Fruit fly (Drosophila melanogaster) whole organism, prepupa: ENCODE measurements around the gene CG14374.
A peak's percentile ranks its signal among the peaks of the same experiment; 100 is the strongest.

Experiments used
- CG10631 ChIP-seq: fragments of 200-800 bp; sonication (Bioruptor generic); optimal IDR thresholded peaks from 2 replicates; lab custom pipeline; 2016; ENCODE audit warnings: missing biosample characterization, missing genetic modification characterization
- CG10669 ChIP-seq: fragments of 200-800 bp; sonication (Bioruptor generic); optimal IDR thresholded peaks from 3 replicates; lab custom pipeline; 2018; ENCODE audit warnings: missing biosample characterization, mild to moderate bottlenecking, missing genetic modification characterization, moderate library complexity
- CG11762 ChIP-seq: fragments of 200-800 bp; sonication (Bioruptor generic); optimal IDR thresholded peaks from 3 replicates; lab custom pipeline; 2016; ENCODE audit warnings: missing biosample characterization, missing genetic modification characterization; ENCODE audit not compliant: insufficient read depth
- CG11902 ChIP-seq: fragments of 200-800 bp; sonication (Bioruptor generic); optimal IDR thresholded peaks from 3 replicates; lab custom pipeline; 2016; ENCODE audit warnings: missing biosample characterization, missing genetic modification characterization
- CG15336 ChIP-seq: fragments of 200-800 bp; sonication (Bioruptor generic); IDR thresholded peaks from 2 replicates; pipeline ENCODE4 v1.3.6; 2022; ENCODE audit warnings: missing biosample characterization, missing genetic modification characterization
- CG1621 ChIP-seq: fragments of 200-800 bp; sonication (Bioruptor generic); optimal IDR thresholded peaks from 3 replicates; lab custom pipeline; 2018; ENCODE audit warnings: missing biosample characterization, mild to moderate bottlenecking, missing genetic modification characterization
- CG16779 ChIP-seq: fragments of 200-800 bp; sonication (Bioruptor generic); optimal IDR thresholded peaks from 3 replicates; lab custom pipeline; 2017; ENCODE audit warnings: missing biosample characterization, mild to moderate bottlenecking, missing genetic modification characterization
- CG3032 ChIP-seq: fragments of 200-800 bp; optimal IDR thresholded peaks from 2 replicates; lab custom pipeline; 2019; ENCODE audit warnings: missing biosample characterization, mild to moderate bottlenecking, missing genetic modification characterization, moderate library complexity
- CG31627 ChIP-seq: fragments of 200-800 bp; sonication (Bioruptor generic); optimal IDR thresholded peaks from 3 replicates; lab custom pipeline; 2016; ENCODE audit warnings: missing biosample characterization, missing genetic modification characterization
- CG32006 ChIP-seq: fragments of 200-800 bp; sonication (Bioruptor generic); optimal IDR thresholded peaks from 3 replicates; lab custom pipeline; 2017; ENCODE audit warnings: missing biosample characterization, mild to moderate bottlenecking, missing genetic modification characterization
- CG3919 ChIP-seq: fragments of 200-800 bp; sonication (Bioruptor generic); optimal IDR thresholded peaks from 3 replicates; lab custom pipeline; 2016; ENCODE audit warnings: missing biosample characterization, missing genetic modification characterization
- CG6163 ChIP-seq: fragments of 200-800 bp; sonication (Bioruptor generic); IDR thresholded peaks from 3 replicates; pipeline ENCODE4 v1.3.6; 2022; ENCODE audit warnings: missing biosample characterization, missing genetic modification characterization
- CG6276 ChIP-seq: fragments of 200-800 bp; sonication (Bioruptor generic); optimal IDR thresholded peaks from 2 replicates; lab custom pipeline; 2017; ENCODE audit warnings: missing biosample characterization, mild to moderate bottlenecking, missing genetic modification characterization
- CG6792 ChIP-seq: fragments of 200-800 bp; sonication (Bioruptor generic); optimal IDR thresholded peaks from 3 replicates; lab custom pipeline; 2016; ENCODE audit warnings: missing biosample characterization, missing genetic modification characterization
- CG6808 ChIP-seq: fragments of 200-800 bp; sonication (Bioruptor generic); optimal IDR thresholded peaks from 3 replicates; lab custom pipeline; 2017; ENCODE audit warnings: missing biosample characterization, missing genetic modification characterization, mild to moderate bottlenecking, moderate library complexity, missing genetic modification reagents
- CG6854 ChIP-seq: fragments of 200-800 bp; sonication (Bioruptor generic); optimal IDR thresholded peaks from 2 replicates; lab custom pipeline; 2017; ENCODE audit warnings: missing biosample characterization, mild to moderate bottlenecking, missing genetic modification characterization
- CG8319 ChIP-seq: fragments of 200-800 bp; sonication (Bioruptor generic); optimal IDR thresholded peaks from 3 replicates; lab custom pipeline; 2016; ENCODE audit warnings: missing biosample characterization, missing genetic modification characterization
- CG8632 ChIP-seq: fragments of 200-800 bp; sonication (Bioruptor generic); optimal IDR thresholded peaks from 3 replicates; lab custom pipeline; 2016; ENCODE audit warnings: missing biosample characterization, missing genetic modification characterization
- CG9139 ChIP-seq: fragments of 200-800 bp; sonication (Bioruptor generic); optimal IDR thresholded peaks from 3 replicates; lab custom pipeline; 2017; ENCODE audit warnings: missing biosample characterization, mild to moderate bottlenecking, missing genetic modification characterization
- Eip75B ChIP-seq: fragments of 200-800 bp; sonication (Bioruptor generic); optimal IDR thresholded peaks from 3 replicates; lab custom pipeline; 2016; ENCODE audit warnings: missing biosample characterization, missing genetic modification characterization
- Eip78C ChIP-seq: fragments of 200-800 bp; sonication (Bioruptor generic); peaks from one replicate; lab custom pipeline; 2016; ENCODE audit warnings: missing biosample characterization, missing genetic modification characterization
- Eip93F ChIP-seq: fragments of 200-800 bp; sonication (Bioruptor generic); optimal IDR thresholded peaks from 2 replicates; lab custom pipeline; 2016; ENCODE audit warnings: missing biosample characterization, mild to moderate bottlenecking, missing genetic modification characterization
- Ets21C ChIP-seq: fragments of 200-800 bp; sonication (Bioruptor generic); optimal IDR thresholded peaks from 3 replicates; lab custom pipeline; 2016; ENCODE audit warnings: missing biosample characterization, missing genetic modification characterization
- Ets96B ChIP-seq: fragments of 200-800 bp; optimal IDR thresholded peaks from 2 replicates; lab custom pipeline; 2019; ENCODE audit warnings: missing biosample characterization, mild to moderate bottlenecking, missing genetic modification characterization, moderate library complexity
- Hr4 ChIP-seq: fragments of 200-800 bp; sonication (Bioruptor generic); optimal IDR thresholded peaks from 3 replicates; lab custom pipeline; 2016; ENCODE audit warnings: missing biosample characterization, missing genetic modification characterization
- Lpt ChIP-seq: fragments of 200-800 bp; sonication (Bioruptor generic); optimal IDR thresholded peaks from 3 replicates; lab custom pipeline; 2016; ENCODE audit warnings: missing biosample characterization, missing genetic modification characterization
- Met ChIP-seq: fragments of 200-800 bp; sonication (Bioruptor generic); optimal IDR thresholded peaks from 3 replicates; lab custom pipeline; 2016; ENCODE audit warnings: missing biosample characterization, missing genetic modification characterization
- OdsH ChIP-seq: fragments of 200-800 bp; sonication (Bioruptor generic); optimal IDR thresholded peaks from 3 replicates; lab custom pipeline; 2016; ENCODE audit warnings: missing biosample characterization, missing genetic modification characterization
- Smox ChIP-seq: fragments of 200-800 bp; sonication (Bioruptor generic); optimal IDR thresholded peaks from 3 replicates; lab custom pipeline; 2016; ENCODE audit warnings: missing biosample characterization, missing genetic modification characterization
- Sox102F ChIP-seq: fragments of 200-800 bp; sonication (Bioruptor generic); optimal IDR thresholded peaks from 2 replicates; lab custom pipeline; 2016; ENCODE audit warnings: missing biosample characterization, mild to moderate bottlenecking, missing genetic modification characterization
- Sox14 ChIP-seq: fragments of 200-800 bp; sonication (Bioruptor generic); optimal IDR thresholded peaks from 3 replicates; lab custom pipeline; 2016; ENCODE audit warnings: missing biosample characterization, missing genetic modification characterization
- acj6 ChIP-seq: fragments of 200-800 bp; sonication (Bioruptor generic); optimal IDR thresholded peaks from 3 replicates; lab custom pipeline; 2016; ENCODE audit warnings: missing biosample characterization, missing genetic modification characterization
- cyc ChIP-seq: fragments of 200-800 bp; sonication (Bioruptor generic); optimal IDR thresholded peaks from 3 replicates; lab custom pipeline; 2016; ENCODE audit warnings: missing biosample characterization, missing genetic modification characterization
- dac ChIP-seq: fragments of 200-800 bp; sonication (Bioruptor generic); optimal IDR thresholded peaks from 2 replicates; lab custom pipeline; 2017; ENCODE audit warnings: missing biosample characterization, mild to moderate bottlenecking, missing genetic modification characterization
- dsx ChIP-seq: fragments of 200-800 bp; optimal IDR thresholded peaks from 3 replicates; lab custom pipeline; 2019; ENCODE audit warnings: missing biosample characterization, mild to moderate bottlenecking, missing genetic modification characterization, moderate library complexity; ENCODE audit not compliant: poor library complexity, severe bottlenecking
- eg ChIP-seq: fragments of 200-800 bp; sonication (Bioruptor generic); IDR thresholded peaks from 3 replicates; pipeline ENCODE4 v1.3.6; 2022; ENCODE audit warnings: missing biosample characterization, missing genetic modification characterization
- esn ChIP-seq: fragments of 200-800 bp; sonication (Bioruptor generic); optimal IDR thresholded peaks from 2 replicates; lab custom pipeline; 2016; ENCODE audit warnings: missing biosample characterization, mild to moderate bottlenecking, missing genetic modification characterization, moderate library complexity
- fd59A ChIP-seq: fragments of 200-800 bp; sonication (Bioruptor generic); optimal IDR thresholded peaks from 2 replicates; lab custom pipeline; 2017; ENCODE audit warnings: missing biosample characterization, mild to moderate bottlenecking, missing genetic modification characterization, missing genetic modification reagents
- fd85E ChIP-seq: fragments of 200-800 bp; sonication (Bioruptor generic); optimal IDR thresholded peaks from 3 replicates; lab custom pipeline; 2016; ENCODE audit warnings: missing biosample characterization, missing genetic modification characterization
- fkh ChIP-seq: fragments of 200-800 bp; sonication (Bioruptor generic); optimal IDR thresholded peaks from 3 replicates; lab custom pipeline; 2017; ENCODE audit warnings: missing biosample characterization, mild to moderate bottlenecking, missing genetic modification characterization, moderate library complexity
- lz ChIP-seq: fragments of 200-800 bp; sonication (Bioruptor generic); optimal IDR thresholded peaks from 3 replicates; lab custom pipeline; 2016; ENCODE audit warnings: missing biosample characterization, missing genetic modification characterization
- net ChIP-seq: fragments of 200-800 bp; sonication (Bioruptor generic); optimal IDR thresholded peaks from 3 replicates; lab custom pipeline; 2016; ENCODE audit warnings: missing biosample characterization, missing genetic modification characterization
- salr ChIP-seq, 2 experiments: fragments of 200-800 bp; sonication (Bioruptor generic); optimal IDR thresholded peaks; 3 replicates each; lab custom pipeline; 2016 to 2018; ENCODE audit warnings: missing biosample characterization in 2 of 2, missing genetic modification characterization in 2 of 2, mild to moderate bottlenecking in 1 of 2
- ss ChIP-seq, 2 experiments: fragments of 200-800 bp; sonication (Bioruptor generic); optimal IDR thresholded peaks; 2 replicates in 1 of 2; 3 replicates in 1 of 2; lab custom pipeline; 2017 to 2018; ENCODE audit warnings: mild to moderate bottlenecking in 2 of 2, missing biosample characterization in 2 of 2, missing genetic modification characterization in 2 of 2, moderate library complexity in 1 of 2
- svp ChIP-seq: fragments of 200-800 bp; sonication (Bioruptor generic); peaks from one replicate; lab custom pipeline; 2016; ENCODE audit warnings: missing biosample characterization, missing genetic modification characterization
- topi ChIP-seq: fragments of 200-800 bp; sonication (Bioruptor generic); optimal IDR thresholded peaks from 3 replicates; lab custom pipeline; 2016; ENCODE audit warnings: missing biosample characterization, missing genetic modification characterization
- vri ChIP-seq: fragments of 200-800 bp; sonication (Bioruptor generic); optimal IDR thresholded peaks from 3 replicates; lab custom pipeline; 2016; ENCODE audit warnings: missing biosample characterization, mild to moderate bottlenecking, missing genetic modification characterization

The CG14374 gene

dm6 chr3R:13434325-13435168 lies 37.6 kb upstream of the CG14374 start, which contains the start of gene yrt (continued):
- TF ChIP-seq vri (GFP tag; lab: Kevin White, UChicago) (no peak), CG6792 (GFP tag; lab: Kevin White, UChicago) (no peak)

dm6 chr3R:13433623-13434022 lies 36.7 kb upstream of the CG14374 start:
- peak; percentile 78 for TF ChIP-seq CG6792 (GFP tag; lab: Kevin White, UChicago)
- TF ChIP-seq CG6276 (GFP tag; lab: Kevin White, UChicago): peak; percentile 83
- TF ChIP-seq CG3919 (GFP tag; lab: Kevin White, UChicago): peak; percentile 76
- peak; percentile 83 to 85 for TF ChIP-seq salr (GFP tag; optimal IDR thresholded peaks at IDR 0.05; lab: Kevin White, UChicago)
- TF ChIP-seq vri (GFP tag; lab: Kevin White, UChicago): peak; percentile 56
- peak; percentile 38 for TF ChIP-seq dac
- peak; percentile 82 for TF ChIP-seq Met (GFP tag; lab: Kevin White, UChicago)
- TF ChIP-seq Hr4 (GFP tag; lab: Kevin White, UChicago): peak; percentile 86
- peak; percentile 84 for TF ChIP-seq esn (GFP tag; lab: Kevin White, UChicago)
- peak; percentile 93 for TF ChIP-seq CG15336
- peak; percentile 92 for TF ChIP-seq CG8632 (GFP tag; lab: Kevin White, UChicago)
- TF ChIP-seq Eip93F: no peak
- peak; percentile 85 for TF ChIP-seq Sox14 (GFP tag; lab: Kevin White, UChicago)
- peak; percentile 78 for TF ChIP-seq CG3032 (tag; lab: Kevin White, UChicago)
- peak; percentile 80 for TF ChIP-seq CG8319
- peak; percentile 76 for TF ChIP-seq Ets96B (tag; lab: Kevin White, UChicago)
- peak; percentile 84 for TF ChIP-seq Eip75B (GFP tag; lab: Kevin White, UChicago)
- TF ChIP-seq CG11902 (GFP tag; lab: Kevin White, UChicago): peak; percentile 32
- TF ChIP-seq CG32006: peak; percentile 85
- TF ChIP-seq CG6854 (GFP tag; lab: Kevin White, UChicago): no peak
- peak; percentile 42 for TF ChIP-seq Lpt (GFP tag; lab: Kevin White, UChicago)
- peak; percentile 46 for TF ChIP-seq fd85E (GFP tag; lab: Kevin White, UChicago)
- peak; percentile 91 for TF ChIP-seq net (GFP tag; lab: Kevin White, UChicago)
- peak; percentile 61 for TF ChIP-seq topi (GFP tag; lab: Kevin White, UChicago)
- peak; percentile 65 for TF ChIP-seq lz (GFP tag; lab: Kevin White, UChicago)
- peak; percentile 91 for TF ChIP-seq OdsH (GFP tag; lab: Kevin White, UChicago)
- peak; percentile 62 for TF ChIP-seq CG31627 (GFP tag; lab: Kevin White, UChicago)
- TF ChIP-seq Sox102F: peak; percentile 79
- peak; percentile 23 for TF ChIP-seq Ets21C (GFP tag; lab: Kevin White, UChicago)
- peak; percentile 61 for TF ChIP-seq CG11762 (GFP tag; lab: Kevin White, UChicago)
- peak; percentile 69 for TF ChIP-seq eg (GFP tag; lab: Robert Waterston, UW)
- peak; percentile 14 for TF ChIP-seq fkh (GFP tag; lab: Kevin White, UChicago)
- peak; percentile 91 for TF ChIP-seq acj6 (GFP tag; lab: Kevin White, UChicago)
- peak; percentile 78 for TF ChIP-seq Smox (GFP tag; lab: Kevin White, UChicago)
- TF ChIP-seq CG16779 (tag; lab: Kevin White, UChicago): peak; percentile 72
- peak; percentile 44 to 64 for TF ChIP-seq ss (GFP tag; optimal IDR thresholded peaks at IDR 0.05; lab: Kevin White, UChicago)
- peak; percentile 74 for TF ChIP-seq CG9139 (GFP tag; lab: Kevin White, UChicago)
- TF ChIP-seq CG6163 (GFP tag; lab: Robert Waterston, UW): peak; percentile 76; the same call in 2 of the 3 replicates
- peak; percentile 81 for TF ChIP-seq fd59A (GFP tag; lab: Kevin White, UChicago)
- peak; percentile 74 for TF ChIP-seq CG6808 (GFP tag; lab: Kevin White, UChicago)
- TF ChIP-seq CG1621 (tag; lab: Kevin White, UChicago): peak; percentile 83
- TF ChIP-seq svp: peak; percentile 83
- peak; percentile 40 for TF ChIP-seq cyc (GFP tag; lab: Kevin White, UChicago)
- peak; percentile 84 for TF ChIP-seq dsx (GFP tag; lab: Kevin White, UChicago)
- TF ChIP-seq CG10669 (GFP tag; lab: Kevin White, UChicago): peak; percentile 77
- TF ChIP-seq CG10631: peak; percentile 79
- TF ChIP-seq Eip78C: peak; percentile 95
